Fruit fly (Drosophila melanogaster) whole organism, embryonic: ENCODE data around the gene CAH1.

Source experiments
- Ada2b ChIP-seq: fragments of 200-800 bp; sonication (Bioruptor generic); IDR thresholded peaks from 2 replicates; pipeline ENCODE4 v1.3.6; 2022; ENCODE audit warnings: missing biosample characterization, missing genetic modification characterization
- Atf3 ChIP-seq: fragments of 200-800 bp; sonication (Bioruptor generic); optimal IDR thresholded peaks from 3 replicates; lab custom pipeline; 2016; ENCODE audit warnings: missing biosample characterization, missing genetic modification characterization
- CG10366 ChIP-seq: fragments of 200-800 bp; sonication (Bioruptor generic); IDR thresholded peaks from 2 replicates; pipeline ENCODE4 v1.3.6; 2022; ENCODE audit warnings: missing biosample characterization, missing genetic modification characterization
- CG12659 ChIP-seq: fragments of 200-800 bp; sonication (Bioruptor generic); optimal IDR thresholded peaks from 3 replicates; lab custom pipeline; 2017; ENCODE audit warnings: mild to moderate bottlenecking, missing biosample characterization, missing genetic modification reagents, missing genetic modification characterization
- CG12942 ChIP-seq: fragments of 200-800 bp; sonication (Bioruptor generic); optimal IDR thresholded peaks from 3 replicates; lab custom pipeline; 2016; ENCODE audit warnings: missing biosample characterization, missing genetic modification characterization
- CG13894 ChIP-seq: fragments of 200-800 bp; sonication (Bioruptor generic); optimal IDR thresholded peaks from 3 replicates; lab custom pipeline; 2018; ENCODE audit warnings: missing biosample characterization, mild to moderate bottlenecking, missing genetic modification characterization, moderate library complexity
- CG14014 ChIP-seq: fragments of 200-800 bp; sonication (Bioruptor generic); IDR thresholded peaks from 2 replicates; pipeline ENCODE4 v1.3.6; 2022; ENCODE audit warnings: missing biosample characterization, missing genetic modification characterization
- CG14710 ChIP-seq: fragments of 200-800 bp; sonication (Bioruptor generic); optimal IDR thresholded peaks from 3 replicates; lab custom pipeline; 2019; ENCODE audit warnings: missing biosample characterization, mild to moderate bottlenecking, missing genetic modification characterization, moderate library complexity
- CG1603 ChIP-seq: fragments of 200-800 bp; sonication (Bioruptor generic); optimal IDR thresholded peaks from 2 replicates; lab custom pipeline; 2019; ENCODE audit warnings: missing biosample characterization, mild to moderate bottlenecking, missing genetic modification characterization, moderate library complexity
- CG1647 ChIP-seq: fragments of 200-800 bp; sonication (Bioruptor generic); optimal IDR thresholded peaks from 3 replicates; lab custom pipeline; 2016; ENCODE audit warnings: missing biosample characterization, missing genetic modification characterization
- CG16815 ChIP-seq: fragments of 200-800 bp; sonication (Bioruptor generic); optimal IDR thresholded peaks from 3 replicates; lab custom pipeline; 2017; ENCODE audit warnings: missing biosample characterization, mild to moderate bottlenecking, missing genetic modification characterization
- CG17802 ChIP-seq: fragments of 200-800 bp; sonication (Bioruptor generic); optimal IDR thresholded peaks from 2 replicates; lab custom pipeline; 2018; ENCODE audit warnings: missing biosample characterization, mild to moderate bottlenecking, missing genetic modification characterization, moderate library complexity
- CG34376 ChIP-seq: fragments of 200-800 bp; sonication (Bioruptor generic); optimal IDR thresholded peaks from 2 replicates; lab custom pipeline; 2018; ENCODE audit warnings: missing biosample characterization, mild to moderate bottlenecking, missing genetic modification characterization
- CG3995 ChIP-seq: fragments of 200-800 bp; sonication (Bioruptor generic); optimal IDR thresholded peaks from 3 replicates; lab custom pipeline; 2016; ENCODE audit warnings: missing biosample characterization, missing genetic modification characterization
- CG4820 ChIP-seq: fragments of 200-800 bp; sonication (Bioruptor generic); optimal IDR thresholded peaks from 3 replicates; lab custom pipeline; 2016; ENCODE audit warnings: missing biosample characterization, missing genetic modification characterization
- CG6765 ChIP-seq: fragments of 200-800 bp; sonication (Bioruptor generic); optimal IDR thresholded peaks from 3 replicates; lab custom pipeline; 2017; ENCODE audit warnings: missing biosample characterization, mild to moderate bottlenecking, missing genetic modification characterization
- CG7372 ChIP-seq: fragments of 200-800 bp; sonication (Bioruptor generic); IDR thresholded peaks from 2 replicates; pipeline ENCODE4 v1.3.6; 2022; ENCODE audit warnings: missing biosample characterization, missing genetic modification characterization
- CG7963 ChIP-seq: fragments of 200-800 bp; sonication (Bioruptor generic); IDR thresholded peaks from 3 replicates; pipeline ENCODE4 v1.3.6; 2022; ENCODE audit warnings: missing biosample characterization, missing genetic modification characterization; ENCODE audit not compliant: partially characterized antibody
- Camta ChIP-seq: fragments of 200-800 bp; sonication (Bioruptor generic); optimal IDR thresholded peaks from 2 replicates; lab custom pipeline; 2016; ENCODE audit warnings: missing biosample characterization, missing genetic modification characterization
- CkIIα-i1 ChIP-seq: fragments of 200-800 bp; sonication (Bioruptor generic); IDR thresholded peaks from 2 replicates; pipeline ENCODE4 v1.3.6; 2022; ENCODE audit warnings: missing biosample characterization, missing genetic modification characterization
- Dad ChIP-seq: fragments of 200-800 bp; sonication (Bioruptor generic); optimal IDR thresholded peaks from 3 replicates; lab custom pipeline; 2016; ENCODE audit warnings: missing biosample characterization, missing genetic modification characterization
- Dip2 ChIP-seq: fragments of 200-800 bp; sonication (Bioruptor generic); IDR thresholded peaks from 2 replicates; pipeline ENCODE4 v1.3.6; 2022; ENCODE audit warnings: missing biosample characterization, missing genetic modification characterization
- Doc2 ChIP-seq: fragments of 200-800 bp; sonication (Bioruptor generic); IDR thresholded peaks from 2 replicates; pipeline ENCODE4 v1.3.6; 2022; ENCODE audit warnings: missing biosample characterization, missing genetic modification characterization
- Doc3 ChIP-seq: fragments of 200-800 bp; sonication (Bioruptor generic); IDR thresholded peaks from 3 replicates; pipeline ENCODE4 v1.3.6; 2022; ENCODE audit warnings: missing biosample characterization, missing genetic modification characterization; ENCODE audit not compliant: partially characterized antibody
- Dref ChIP-seq: fragments of 200-800 bp; sonication (Bioruptor generic); IDR thresholded peaks from 2 replicates; pipeline ENCODE4 v1.3.6; 2022; ENCODE audit warnings: missing biosample characterization, missing genetic modification characterization
- Fer2 ChIP-seq: fragments of 200-800 bp; sonication (Bioruptor generic); optimal IDR thresholded peaks from 2 replicates; lab custom pipeline; 2018; ENCODE audit warnings: missing biosample characterization, mild to moderate bottlenecking, missing genetic modification characterization, moderate library complexity
- Fer3 ChIP-seq: fragments of 200-800 bp; sonication (Bioruptor generic); optimal IDR thresholded peaks from 2 replicates; lab custom pipeline; 2018; ENCODE audit warnings: missing biosample characterization, mild to moderate bottlenecking, missing genetic modification characterization, moderate library complexity
- Pdp1 ChIP-seq, 2 experiments: fragments of 200-800 bp; sonication (Bioruptor generic); optimal IDR thresholded peaks; 3 replicates each; lab custom pipeline; 2016; ENCODE audit warnings: missing biosample characterization in 2 of 2, missing genetic modification characterization in 2 of 2, mild to moderate bottlenecking in 1 of 2, moderate library complexity in 1 of 2
- Scr ChIP-seq: fragments of 200-800 bp; sonication (Bioruptor generic); IDR thresholded peaks from 2 replicates; pipeline ENCODE4 v1.3.6; 2022; ENCODE audit warnings: missing biosample characterization, missing genetic modification characterization; ENCODE audit not compliant: partially characterized antibody
- Sin3A ChIP-seq: fragments of >200 bp; optimal IDR thresholded peaks from 2 replicates; lab custom pipeline; 2018
- Stat92E ChIP-seq, 3 experiments: fragments of >200 bp in 2 of 3; fragments of 200-800 bp in 1 of 3; sonication (Bioruptor generic) in 1 of 3; optimal IDR thresholded peaks; 2 replicates each; lab custom pipeline; 2017 to 2019; ENCODE audit warnings: missing biosample characterization in 3 of 3, missing genetic modification characterization in 3 of 3, mild to moderate bottlenecking in 1 of 3, moderate library complexity in 1 of 3
- YL-1 ChIP-seq: fragments of 200-800 bp; sonication (Bioruptor generic); optimal IDR thresholded peaks from 3 replicates; lab custom pipeline; 2017; ENCODE audit warnings: missing biosample characterization, mild to moderate bottlenecking, missing genetic modification characterization
- ab ChIP-seq: fragments of 200-800 bp; sonication (Bioruptor generic); optimal IDR thresholded peaks from 2 replicates; lab custom pipeline; 2016; ENCODE audit warnings: missing biosample characterization, missing genetic modification characterization
- cg ChIP-seq: fragments of 200-800 bp; sonication (Bioruptor generic); optimal IDR thresholded peaks from 3 replicates; lab custom pipeline; 2019; ENCODE audit warnings: missing biosample characterization, mild to moderate bottlenecking, missing genetic modification characterization, moderate library complexity
- dpn ChIP-seq, 2 experiments: fragments of 200-800 bp; sonication (Bioruptor generic); optimal IDR thresholded peaks; 3 replicates each; lab custom pipeline; 2016; ENCODE audit warnings: missing biosample characterization in 2 of 2, missing genetic modification characterization in 2 of 2
- fd3F ChIP-seq: fragments of 200-800 bp; sonication (Bioruptor generic); optimal IDR thresholded peaks from 2 replicates; lab custom pipeline; 2018; ENCODE audit warnings: missing biosample characterization, mild to moderate bottlenecking, missing genetic modification characterization, moderate library complexity
- ftz-f1 ChIP-seq: fragments of 200-800 bp; sonication (Bioruptor generic); optimal IDR thresholded peaks from 2 replicates; lab custom pipeline; 2016; ENCODE audit warnings: missing biosample characterization, missing genetic modification characterization
- grn ChIP-seq: fragments of 200-800 bp; sonication (Bioruptor generic); optimal IDR thresholded peaks from 3 replicates; lab custom pipeline; 2017; ENCODE audit warnings: missing biosample characterization, missing genetic modification characterization
- nau ChIP-seq: fragments of 200-800 bp; sonication (Bioruptor generic); optimal IDR thresholded peaks from 3 replicates; lab custom pipeline; 2017; ENCODE audit warnings: missing biosample characterization, mild to moderate bottlenecking, missing genetic modification characterization, missing genetic modification reagents
- nerfin-1 ChIP-seq: fragments of 200-800 bp; sonication (Bioruptor generic); optimal IDR thresholded peaks from 3 replicates; lab custom pipeline; 2019; ENCODE audit warnings: missing biosample characterization, mild to moderate bottlenecking, missing genetic modification characterization, moderate library complexity
- onecut ChIP-seq: fragments of 200-800 bp; sonication (Bioruptor generic); IDR thresholded peaks from 2 replicates; pipeline ENCODE4 v1.3.6; 2022; ENCODE audit warnings: missing biosample characterization, missing genetic modification characterization
- sima ChIP-seq: fragments of 200-800 bp; sonication (Bioruptor generic); optimal IDR thresholded peaks from 2 replicates; lab custom pipeline; 2016; ENCODE audit warnings: missing biosample characterization, missing genetic modification characterization
- tna ChIP-seq: fragments of 200-800 bp; sonication (Bioruptor generic); IDR thresholded peaks from 2 replicates; pipeline ENCODE4 v1.3.6; 2022; ENCODE audit warnings: missing biosample characterization, missing genetic modification characterization; ENCODE audit not compliant: partially characterized antibody
- trh ChIP-seq: fragments of 200-800 bp; sonication (Bioruptor generic); optimal IDR thresholded peaks from 2 replicates; lab custom pipeline; 2016; ENCODE audit warnings: missing biosample characterization, missing genetic modification characterization
- tx ChIP-seq: fragments of 200-800 bp; sonication (Bioruptor generic); optimal IDR thresholded peaks from 2 replicates; lab custom pipeline; 2016; ENCODE audit warnings: missing biosample characterization, missing genetic modification characterization
- vfl ChIP-seq: fragments of 200-800 bp; sonication (Bioruptor generic); optimal IDR thresholded peaks from 2 replicates; lab custom pipeline; 2016; ENCODE audit warnings: missing biosample characterization, missing genetic modification characterization
- vnd ChIP-seq: fragments of 200-800 bp; sonication (Bioruptor generic); IDR thresholded peaks from 3 replicates; pipeline ENCODE4 v1.3.6; 2022; ENCODE audit warnings: missing biosample characterization, missing genetic modification characterization; ENCODE audit not compliant: partially characterized antibody
- wek ChIP-seq: fragments of 200-800 bp; sonication (Bioruptor generic); optimal IDR thresholded peaks from 3 replicates; lab custom pipeline; 2018; ENCODE audit warnings: missing biosample characterization, mild to moderate bottlenecking, missing genetic modification characterization, moderate library complexity
- z ChIP-seq: fragments of 200-800 bp; sonication (Bioruptor generic); IDR thresholded peaks from 3 replicates; pipeline ENCODE4 v1.3.6; 2022; ENCODE audit warnings: missing biosample characterization, missing genetic modification characterization
- zen ChIP-seq: fragments of 200-800 bp; sonication (Bioruptor generic); optimal IDR thresholded peaks from 3 replicates; lab custom pipeline; 2018; ENCODE audit warnings: missing biosample characterization, mild to moderate bottlenecking, missing genetic modification characterization, moderate library complexity
- zfh1 ChIP-seq: fragments of 200-800 bp; sonication (Bioruptor generic); IDR thresholded peaks from 3 replicates; pipeline ENCODE4 v1.3.6; 2022; ENCODE audit warnings: missing biosample characterization, missing genetic modification characterization

The CAH1 gene

dm6 chr2L:13829540-13829939 lies 26.1 kb downstream of the CAH1 start, which contains the start of the genes Arpc1 and Orc5:
Arpc1 (minus strand) TSS chr2L:13829741.
Orc5 (plus strand) TSS chr2L:13829837.
- peak; percentile 70 for TF ChIP-seq tna
- TF ChIP-seq vnd (GFP tag; lab: Robert Waterston, UW): peak; percentile 73
- peak; percentile 7 for TF ChIP-seq vfl
- TF ChIP-seq YL-1 (GFP tag; lab: Kevin White, UChicago): peak; percentile 82
- TF ChIP-seq nerfin-1 (tag; lab: Kevin White, UChicago): peak; percentile 18
- no peak for TF ChIP-seq CG4820 (GFP tag; lab: Kevin White, UChicago)
- no peak for TF ChIP-seq Ada2b (GFP tag; lab: Robert Waterston, UW)
- TF ChIP-seq CG14710 (tag; lab: Kevin White, UChicago): peak; percentile 63
- no peak for TF ChIP-seq Camta (GFP tag; lab: Kevin White, UChicago)
- TF ChIP-seq Dad (GFP tag; lab: Kevin White, UChicago): no peak
- TF ChIP-seq Atf3: no peak
- peak; percentile 86 for TF ChIP-seq Scr
- no peak for TF ChIP-seq cg (GFP tag; lab: Kevin White, UChicago)
- no peak for TF ChIP-seq CG10366
- TF ChIP-seq Dip2 (GFP tag; lab: Robert Waterston, UW): no peak
- TF ChIP-seq ftz-f1: no peak
- TF ChIP-seq CkIIα-i1 (GFP tag; lab: Robert Waterston, UW): no peak
- no peak for TF ChIP-seq trh
- no peak for TF ChIP-seq CG1647 (GFP tag; lab: Kevin White, UChicago)
- no peak for TF ChIP-seq fd3F
- peak in 1 of 2 experiments; percentile 84 for TF ChIP-seq Pdp1 (GFP tag; optimal IDR thresholded peaks at IDR 0.05; lab: Kevin White, UChicago)
- no peak for TF ChIP-seq ab (GFP tag; lab: Kevin White, UChicago)
- TF ChIP-seq CG17802 (tag; lab: Kevin White, UChicago): no peak
- TF ChIP-seq tx (GFP tag; lab: Kevin White, UChicago): no peak
- TF ChIP-seq Dref (GFP tag; lab: Robert Waterston, UW): peak; percentile 89
- peak; percentile 79 for TF ChIP-seq CG12659 (GFP tag; lab: Kevin White, UChicago)
- TF ChIP-seq dpn (GFP tag; optimal IDR thresholded peaks at IDR 0.05; lab: Kevin White, UChicago): peak in 1 of 2 experiments; percentile 27
- TF ChIP-seq Fer3 (tag; lab: Kevin White, UChicago): no peak
- TF ChIP-seq z (GFP tag; lab: Robert Waterston, UW): no peak
- TF ChIP-seq Sin3A (lab: Kevin White, UChicago): peak; percentile 58
- TF ChIP-seq nau (GFP tag; lab: Kevin White, UChicago): no peak
- TF ChIP-seq CG3995: peak; percentile 11
- TF ChIP-seq wek (GFP tag; lab: Kevin White, UChicago): no peak
- TF ChIP-seq onecut: peak; percentile 48
- TF ChIP-seq Stat92E (GFP tag; optimal IDR thresholded peaks at IDR 0.05; lab: Kevin White, UChicago): no peak
- no peak for TF ChIP-seq CG34376 (GFP tag; lab: Kevin White, UChicago)
- TF ChIP-seq CG13894: no peak
- no peak for TF ChIP-seq Doc2 (GFP tag; lab: Robert Waterston, UW)
- TF ChIP-seq Doc3 (GFP tag; lab: Robert Waterston, UW): peak; percentile 77
- TF ChIP-seq zen (tag; lab: Kevin White, UChicago): peak; percentile 40
- TF ChIP-seq CG7963 (GFP tag; lab: Robert Waterston, UW): peak; percentile 69
- no peak for TF ChIP-seq CG1603 (tag; lab: Kevin White, UChicago)
- TF ChIP-seq grn: no peak
- TF ChIP-seq CG6765 (GFP tag; lab: Kevin White, UChicago): no peak
- TF ChIP-seq CG7372: no peak
- no peak for TF ChIP-seq CG14014 (GFP tag; lab: Robert Waterston, UW)
- no peak for TF ChIP-seq zfh1
- TF ChIP-seq sima (GFP tag; lab: Kevin White, UChicago): no peak
- TF ChIP-seq CG12942: no peak
- TF ChIP-seq CG16815 (GFP tag; lab: Kevin White, UChicago): no peak
- no peak for TF ChIP-seq Fer2 (tag; lab: Kevin White, UChicago)
